Fruit fly (Drosophila melanogaster): ENCODE results near the gene CG4116.

The CG4116 gene

dm6 chrX:3047691-3048090 lies 19.7 kb downstream of the CG4116 start:
- TF ChIP-seq noc (tag; optimal IDR thresholded peaks at IDR 0.05) = no peak

dm6 chrX:3045953-3046352 lies 21.4 kb downstream of the CG4116 start:
- TF ChIP-seq noc (tag; optimal IDR thresholded peaks at IDR 0.05) = no peak

- TF ChIP-seq noc (tag; optimal IDR thresholded peaks at IDR 0.05) = no peak
Measured at dm6 chrX:3045424-3045823, 21.9 kb downstream of the CG4116 start.

dm6 chrX:3044798-3045197 lies 22.6 kb downstream of the CG4116 start:
- no peak for TF ChIP-seq noc (tag; optimal IDR thresholded peaks at IDR 0.05)

dm6 chrX:3042737-3043307 lies 24.5 kb downstream of the CG4116 start:
- no peak for TF ChIP-seq noc (tag; optimal IDR thresholded peaks at IDR 0.05)

dm6 chrX:3041057-3041473 lies 26.3 kb downstream of the CG4116 start:
- TF ChIP-seq noc (tag; optimal IDR thresholded peaks at IDR 0.05) = no peak

- no peak for TF ChIP-seq noc (tag; optimal IDR thresholded peaks at IDR 0.05)
Measured at dm6 chrX:3039743-3040142, 27.6 kb downstream of the CG4116 start.

- TF ChIP-seq noc (tag; optimal IDR thresholded peaks at IDR 0.05) = no peak
Measured at dm6 chrX:3036527-3036926, 30.8 kb downstream of the CG4116 start.

- no peak for TF ChIP-seq noc (tag; optimal IDR thresholded peaks at IDR 0.05)
Measured at dm6 chrX:3031752-3032151, 35.6 kb downstream of the CG4116 start.

dm6 chrX:3027657-3028056 lies 39.7 kb downstream of the CG4116 start:
- no peak for TF ChIP-seq noc (tag; optimal IDR thresholded peaks at IDR 0.05)

- no peak for TF ChIP-seq noc (tag; optimal IDR thresholded peaks at IDR 0.05)
Measured at dm6 chrX:3027248-3027647, 40.1 kb downstream of the CG4116 start.

- no peak for TF ChIP-seq noc (tag; optimal IDR thresholded peaks at IDR 0.05)
Measured at dm6 chrX:3025510-3026216, 41.7 kb downstream of the CG4116 start.

dm6 chrX:3024375-3025192 lies 42.8 kb downstream of the CG4116 start:
- no peak for TF ChIP-seq noc (tag; optimal IDR thresholded peaks at IDR 0.05)

dm6 chrX:3022464-3022863 lies 44.9 kb downstream of the CG4116 start:
- no peak for TF ChIP-seq noc (tag; optimal IDR thresholded peaks at IDR 0.05)

dm6 chrX:3021542-3021941 lies 45.8 kb downstream of the CG4116 start:
- no peak for TF ChIP-seq noc (tag; optimal IDR thresholded peaks at IDR 0.05)

dm6 chrX:3019334-3019978 lies 47.9 kb downstream of the CG4116 start:
- TF ChIP-seq noc (tag; optimal IDR thresholded peaks at IDR 0.05) = no peak

All from whole organism, larva.